Fruit fly (Drosophila melanogaster) whole organism, prepupa: Measurements from ENCODE around the gene Cby.

ENCODE experiments used
- CG10631 ChIP-seq: fragments of 200-800 bp; sonication (Bioruptor generic); optimal IDR thresholded peaks from 2 replicates; lab custom pipeline; 2016; ENCODE audit warnings: missing biosample characterization, missing genetic modification characterization
- CG10669 ChIP-seq: fragments of 200-800 bp; sonication (Bioruptor generic); optimal IDR thresholded peaks from 3 replicates; lab custom pipeline; 2018; ENCODE audit warnings: missing biosample characterization, mild to moderate bottlenecking, missing genetic modification characterization, moderate library complexity
- CG11294 ChIP-seq: fragments of 200-800 bp; sonication (Bioruptor generic); IDR thresholded peaks from 2 replicates; pipeline ENCODE4 v1.3.6; 2022; ENCODE audit warnings: missing biosample characterization, missing genetic modification characterization
- CG11762 ChIP-seq: fragments of 200-800 bp; sonication (Bioruptor generic); optimal IDR thresholded peaks from 3 replicates; lab custom pipeline; 2016; ENCODE audit warnings: missing biosample characterization, missing genetic modification characterization; ENCODE audit not compliant: insufficient read depth
- CG1621 ChIP-seq: fragments of 200-800 bp; sonication (Bioruptor generic); optimal IDR thresholded peaks from 3 replicates; lab custom pipeline; 2018; ENCODE audit warnings: missing biosample characterization, mild to moderate bottlenecking, missing genetic modification characterization
- CG3032 ChIP-seq: fragments of 200-800 bp; optimal IDR thresholded peaks from 2 replicates; lab custom pipeline; 2019; ENCODE audit warnings: missing biosample characterization, mild to moderate bottlenecking, missing genetic modification characterization, moderate library complexity
- CG31627 ChIP-seq: fragments of 200-800 bp; sonication (Bioruptor generic); optimal IDR thresholded peaks from 3 replicates; lab custom pipeline; 2016; ENCODE audit warnings: missing biosample characterization, missing genetic modification characterization
- CG32006 ChIP-seq: fragments of 200-800 bp; sonication (Bioruptor generic); optimal IDR thresholded peaks from 3 replicates; lab custom pipeline; 2017; ENCODE audit warnings: missing biosample characterization, mild to moderate bottlenecking, missing genetic modification characterization
- CG34406 ChIP-seq: fragments of 200-800 bp; sonication (Bioruptor generic); optimal IDR thresholded peaks from 3 replicates; lab custom pipeline; 2016; ENCODE audit warnings: missing biosample characterization, missing genetic modification characterization
- CG3919 ChIP-seq: fragments of 200-800 bp; sonication (Bioruptor generic); optimal IDR thresholded peaks from 3 replicates; lab custom pipeline; 2016; ENCODE audit warnings: missing biosample characterization, missing genetic modification characterization
- CG4318 ChIP-seq: fragments of 200-800 bp; sonication (Bioruptor generic); optimal IDR thresholded peaks from 3 replicates; lab custom pipeline; 2017; ENCODE audit warnings: missing biosample characterization, mild to moderate bottlenecking, missing genetic modification characterization
- CG6163 ChIP-seq: fragments of 200-800 bp; sonication (Bioruptor generic); IDR thresholded peaks from 3 replicates; pipeline ENCODE4 v1.3.6; 2022; ENCODE audit warnings: missing biosample characterization, missing genetic modification characterization
- CG6792 ChIP-seq: fragments of 200-800 bp; sonication (Bioruptor generic); optimal IDR thresholded peaks from 3 replicates; lab custom pipeline; 2016; ENCODE audit warnings: missing biosample characterization, missing genetic modification characterization
- CG7368 ChIP-seq: fragments of 200-800 bp; sonication (Bioruptor generic); optimal IDR thresholded peaks from 3 replicates; lab custom pipeline; 2016; ENCODE audit warnings: missing biosample characterization, missing genetic modification characterization
- CG8119 ChIP-seq: fragments of 200-800 bp; sonication (Bioruptor generic); IDR thresholded peaks from 3 replicates; pipeline ENCODE4 v1.3.6; 2022; ENCODE audit warnings: missing biosample characterization, missing genetic modification characterization
- CG8632 ChIP-seq: fragments of 200-800 bp; sonication (Bioruptor generic); optimal IDR thresholded peaks from 3 replicates; lab custom pipeline; 2016; ENCODE audit warnings: missing biosample characterization, missing genetic modification characterization
- CG9139 ChIP-seq: fragments of 200-800 bp; sonication (Bioruptor generic); optimal IDR thresholded peaks from 3 replicates; lab custom pipeline; 2017; ENCODE audit warnings: missing biosample characterization, mild to moderate bottlenecking, missing genetic modification characterization
- Eip75B ChIP-seq: fragments of 200-800 bp; sonication (Bioruptor generic); optimal IDR thresholded peaks from 3 replicates; lab custom pipeline; 2016; ENCODE audit warnings: missing biosample characterization, missing genetic modification characterization
- Eip78C ChIP-seq: fragments of 200-800 bp; sonication (Bioruptor generic); peaks from one replicate; lab custom pipeline; 2016; ENCODE audit warnings: missing biosample characterization, missing genetic modification characterization
- Eip93F ChIP-seq: fragments of 200-800 bp; sonication (Bioruptor generic); optimal IDR thresholded peaks from 2 replicates; lab custom pipeline; 2016; ENCODE audit warnings: missing biosample characterization, mild to moderate bottlenecking, missing genetic modification characterization
- Ets21C ChIP-seq: fragments of 200-800 bp; sonication (Bioruptor generic); optimal IDR thresholded peaks from 3 replicates; lab custom pipeline; 2016; ENCODE audit warnings: missing biosample characterization, missing genetic modification characterization
- Ets96B ChIP-seq: fragments of 200-800 bp; optimal IDR thresholded peaks from 2 replicates; lab custom pipeline; 2019; ENCODE audit warnings: missing biosample characterization, mild to moderate bottlenecking, missing genetic modification characterization, moderate library complexity
- Hr39 ChIP-seq: fragments of 200-800 bp; sonication (Bioruptor generic); optimal IDR thresholded peaks from 2 replicates; lab custom pipeline; 2016; ENCODE audit warnings: missing biosample characterization, missing genetic modification characterization
- Hr4 ChIP-seq: fragments of 200-800 bp; sonication (Bioruptor generic); optimal IDR thresholded peaks from 3 replicates; lab custom pipeline; 2016; ENCODE audit warnings: missing biosample characterization, missing genetic modification characterization
- Lpt ChIP-seq: fragments of 200-800 bp; sonication (Bioruptor generic); optimal IDR thresholded peaks from 3 replicates; lab custom pipeline; 2016; ENCODE audit warnings: missing biosample characterization, missing genetic modification characterization
- Met ChIP-seq: fragments of 200-800 bp; sonication (Bioruptor generic); optimal IDR thresholded peaks from 3 replicates; lab custom pipeline; 2016; ENCODE audit warnings: missing biosample characterization, missing genetic modification characterization
- OdsH ChIP-seq: fragments of 200-800 bp; sonication (Bioruptor generic); optimal IDR thresholded peaks from 3 replicates; lab custom pipeline; 2016; ENCODE audit warnings: missing biosample characterization, missing genetic modification characterization
- Smox ChIP-seq: fragments of 200-800 bp; sonication (Bioruptor generic); optimal IDR thresholded peaks from 3 replicates; lab custom pipeline; 2016; ENCODE audit warnings: missing biosample characterization, missing genetic modification characterization
- Sox14 ChIP-seq: fragments of 200-800 bp; sonication (Bioruptor generic); optimal IDR thresholded peaks from 3 replicates; lab custom pipeline; 2016; ENCODE audit warnings: missing biosample characterization, missing genetic modification characterization
- achi ChIP-seq: fragments of 200-800 bp; sonication (Bioruptor generic); optimal IDR thresholded peaks from 3 replicates; lab custom pipeline; 2016; ENCODE audit warnings: missing biosample characterization, missing genetic modification characterization
- acj6 ChIP-seq: fragments of 200-800 bp; sonication (Bioruptor generic); optimal IDR thresholded peaks from 3 replicates; lab custom pipeline; 2016; ENCODE audit warnings: missing biosample characterization, missing genetic modification characterization
- cyc ChIP-seq: fragments of 200-800 bp; sonication (Bioruptor generic); optimal IDR thresholded peaks from 3 replicates; lab custom pipeline; 2016; ENCODE audit warnings: missing biosample characterization, missing genetic modification characterization
- eg ChIP-seq: fragments of 200-800 bp; sonication (Bioruptor generic); IDR thresholded peaks from 3 replicates; pipeline ENCODE4 v1.3.6; 2022; ENCODE audit warnings: missing biosample characterization, missing genetic modification characterization
- esn ChIP-seq: fragments of 200-800 bp; sonication (Bioruptor generic); optimal IDR thresholded peaks from 2 replicates; lab custom pipeline; 2016; ENCODE audit warnings: missing biosample characterization, mild to moderate bottlenecking, missing genetic modification characterization, moderate library complexity
- fd59A ChIP-seq: fragments of 200-800 bp; sonication (Bioruptor generic); optimal IDR thresholded peaks from 2 replicates; lab custom pipeline; 2017; ENCODE audit warnings: missing biosample characterization, mild to moderate bottlenecking, missing genetic modification characterization, missing genetic modification reagents
- fd85E ChIP-seq: fragments of 200-800 bp; sonication (Bioruptor generic); optimal IDR thresholded peaks from 3 replicates; lab custom pipeline; 2016; ENCODE audit warnings: missing biosample characterization, missing genetic modification characterization
- fkh ChIP-seq: fragments of 200-800 bp; sonication (Bioruptor generic); optimal IDR thresholded peaks from 3 replicates; lab custom pipeline; 2017; ENCODE audit warnings: missing biosample characterization, mild to moderate bottlenecking, missing genetic modification characterization, moderate library complexity
- lz ChIP-seq: fragments of 200-800 bp; sonication (Bioruptor generic); optimal IDR thresholded peaks from 3 replicates; lab custom pipeline; 2016; ENCODE audit warnings: missing biosample characterization, missing genetic modification characterization
- net ChIP-seq: fragments of 200-800 bp; sonication (Bioruptor generic); optimal IDR thresholded peaks from 3 replicates; lab custom pipeline; 2016; ENCODE audit warnings: missing biosample characterization, missing genetic modification characterization
- pdm3 ChIP-seq: fragments of 200-800 bp; sonication (Bioruptor generic); optimal IDR thresholded peaks from 3 replicates; lab custom pipeline; 2016; ENCODE audit warnings: missing biosample characterization, missing genetic modification characterization
- salr ChIP-seq, 2 experiments: fragments of 200-800 bp; sonication (Bioruptor generic); optimal IDR thresholded peaks; 3 replicates each; lab custom pipeline; 2016 to 2018; ENCODE audit warnings: missing biosample characterization in 2 of 2, missing genetic modification characterization in 2 of 2, mild to moderate bottlenecking in 1 of 2
- spab ChIP-seq: fragments of 200-800 bp; sonication (Bioruptor generic); optimal IDR thresholded peaks from 2 replicates; lab custom pipeline; 2017; ENCODE audit warnings: missing biosample characterization, mild to moderate bottlenecking, missing genetic modification characterization, missing genetic modification reagents
- ss ChIP-seq, 2 experiments: fragments of 200-800 bp; sonication (Bioruptor generic); optimal IDR thresholded peaks; 2 replicates in 1 of 2; 3 replicates in 1 of 2; lab custom pipeline; 2017 to 2018; ENCODE audit warnings: mild to moderate bottlenecking in 2 of 2, missing biosample characterization in 2 of 2, missing genetic modification characterization in 2 of 2, moderate library complexity in 1 of 2
- svp ChIP-seq: fragments of 200-800 bp; sonication (Bioruptor generic); peaks from one replicate; lab custom pipeline; 2016; ENCODE audit warnings: missing biosample characterization, missing genetic modification characterization
- topi ChIP-seq: fragments of 200-800 bp; sonication (Bioruptor generic); optimal IDR thresholded peaks from 3 replicates; lab custom pipeline; 2016; ENCODE audit warnings: missing biosample characterization, missing genetic modification characterization
- vri ChIP-seq: fragments of 200-800 bp; sonication (Bioruptor generic); optimal IDR thresholded peaks from 3 replicates; lab custom pipeline; 2016; ENCODE audit warnings: missing biosample characterization, mild to moderate bottlenecking, missing genetic modification characterization

Gene Cby

dm6 chr3R:21823076-21823475 lies 44.7 kb upstream of the Cby start (continued):
- TF ChIP-seq Sox14 (GFP tag; lab: Kevin White, UChicago) (no peak), CG11762 (GFP tag; lab: Kevin White, UChicago) (no peak), ss (GFP tag; optimal IDR thresholded peaks at IDR 0.05; lab: Kevin White, UChicago) (peak; percentile 51 to 74), Hr4 (GFP tag; lab: Kevin White, UChicago) (no peak), CG6163 (GFP tag; lab: Robert Waterston, UW) (0 out of 3 replicates have a peak, but pooled peaks have one; percentile 37), CG10631 (no peak), Eip75B (GFP tag; lab: Kevin White, UChicago) (no peak), CG9139 (GFP tag; lab: Kevin White, UChicago) (peak; percentile 33), fd59A (GFP tag; lab: Kevin White, UChicago) (no peak), CG3919 (peak; percentile 32), Eip93F (GFP tag; lab: Kevin White, UChicago) (no peak), vri (GFP tag; lab: Kevin White, UChicago) (no peak), eg (GFP tag; lab: Robert Waterston, UW) (no peak), spab (GFP tag; lab: Kevin White, UChicago) (peak; percentile 38), CG4318 (GFP tag; lab: Kevin White, UChicago) (no peak), CG1621 (no peak), CG32006 (GFP tag; lab: Kevin White, UChicago) (no peak), achi (GFP tag; lab: Kevin White, UChicago) (peak; percentile 34), Ets21C (GFP tag; lab: Kevin White, UChicago) (no peak), CG34406 (peak; percentile 29), CG31627 (GFP tag; lab: Kevin White, UChicago) (no peak)

DNA sequence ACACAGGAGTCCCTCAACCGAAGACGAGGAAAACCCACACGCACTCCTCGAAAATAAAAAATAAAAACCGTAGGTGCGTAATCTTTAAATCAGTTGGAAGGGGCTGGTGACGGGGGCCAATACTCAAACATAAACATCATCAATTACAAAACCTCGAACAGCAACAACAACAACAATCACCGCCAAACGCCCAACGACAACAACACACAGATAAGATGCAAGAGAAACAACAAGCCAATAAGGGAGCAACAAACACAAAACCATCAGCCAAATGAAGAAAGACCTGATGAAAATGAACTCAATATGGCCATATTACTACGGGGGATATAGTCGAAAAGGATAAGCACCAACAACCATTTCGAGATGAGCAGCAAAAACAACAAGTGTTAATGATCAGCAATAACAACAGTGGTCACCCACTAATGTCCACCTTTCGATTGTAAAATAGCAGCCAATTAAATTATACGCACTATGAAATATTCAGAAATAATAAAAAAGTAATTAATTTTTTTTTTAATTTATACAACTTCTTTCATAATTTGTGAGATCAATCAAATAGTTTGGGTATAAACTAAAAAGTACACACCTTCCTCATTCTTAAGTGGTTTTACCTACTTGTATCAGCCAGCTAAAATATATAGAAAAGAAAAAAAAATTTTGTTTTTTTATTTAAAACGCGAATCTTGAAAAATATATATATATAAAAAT lies 44.0 kb upstream of the Cby start:
- TF ChIP-seq esn (GFP tag; lab: Kevin White, UChicago) (peak; percentile 70), fd85E (peak; percentile 14), Ets96B (peak; percentile 79), ss (GFP tag; optimal IDR thresholded peaks at IDR 0.05; lab: Kevin White, UChicago) (peak in 1 of 2 experiments; percentile 21), CG1621 (no peak), fkh (GFP tag; lab: Kevin White, UChicago) (peak; percentile 6), CG8632 (GFP tag; lab: Kevin White, UChicago) (peak; percentile 52), cyc (peak; percentile 49), Lpt (peak; percentile 1), net (GFP tag; lab: Kevin White, UChicago) (no peak), Hr39 (GFP tag; lab: Kevin White, UChicago) (peak; percentile 38), Met (GFP tag; lab: Kevin White, UChicago) (peak; percentile 48), CG31627 (GFP tag; lab: Kevin White, UChicago) (peak; percentile 4), spab (GFP tag; lab: Kevin White, UChicago) (peak; percentile 38), CG34406 (peak; percentile 44), CG11294 (GFP tag; lab: Robert Waterston, UW) (no peak), Eip93F (GFP tag; lab: Kevin White, UChicago) (no peak), OdsH (GFP tag; lab: Kevin White, UChicago) (peak; percentile 36), Eip78C (GFP tag; lab: Kevin White, UChicago) (peak; percentile 74), salr (GFP tag; optimal IDR thresholded peaks at IDR 0.05; lab: Kevin White, UChicago) (peak in 1 of 2 experiments; percentile 27), acj6 (GFP tag; lab: Kevin White, UChicago) (peak; percentile 35), Smox (GFP tag; lab: Kevin White, UChicago) (peak; percentile 42), CG3032 (tag; lab: Kevin White, UChicago) (peak; percentile 80), lz (GFP tag; lab: Kevin White, UChicago) (peak; percentile 26), CG10631 (peak; percentile 61), Hr4 (GFP tag; lab: Kevin White, UChicago) (no peak), pdm3 (no peak), CG10669 (GFP tag; lab: Kevin White, UChicago) (peak; percentile 85), CG6792 (peak; percentile 17), svp (peak; percentile 68), Sox14 (GFP tag; lab: Kevin White, UChicago) (no peak), Ets21C (GFP tag; lab: Kevin White, UChicago) (no peak), CG8119 (GFP tag; lab: Robert Waterston, UW) (peak; percentile 57; the same call in 2 of the 3 replicates), topi (GFP tag; lab: Kevin White, UChicago) (peak; percentile 71), fd59A (GFP tag; lab: Kevin White, UChicago) (no peak), CG4318 (GFP tag; lab: Kevin White, UChicago) (no peak), CG3919 (peak; percentile 81), CG7368 (GFP tag; lab: Kevin White, UChicago) (peak; percentile 57), Eip75B (GFP tag; lab: Kevin White, UChicago) (peak; percentile 21), CG11762 (GFP tag; lab: Kevin White, UChicago) (peak; percentile 70), achi (GFP tag; lab: Kevin White, UChicago) (peak; percentile 41)
